Worm (Caenorhabditis elegans): ENCODE measurements around the gene R09A8.2.

Gene R09A8.2

DNA sequence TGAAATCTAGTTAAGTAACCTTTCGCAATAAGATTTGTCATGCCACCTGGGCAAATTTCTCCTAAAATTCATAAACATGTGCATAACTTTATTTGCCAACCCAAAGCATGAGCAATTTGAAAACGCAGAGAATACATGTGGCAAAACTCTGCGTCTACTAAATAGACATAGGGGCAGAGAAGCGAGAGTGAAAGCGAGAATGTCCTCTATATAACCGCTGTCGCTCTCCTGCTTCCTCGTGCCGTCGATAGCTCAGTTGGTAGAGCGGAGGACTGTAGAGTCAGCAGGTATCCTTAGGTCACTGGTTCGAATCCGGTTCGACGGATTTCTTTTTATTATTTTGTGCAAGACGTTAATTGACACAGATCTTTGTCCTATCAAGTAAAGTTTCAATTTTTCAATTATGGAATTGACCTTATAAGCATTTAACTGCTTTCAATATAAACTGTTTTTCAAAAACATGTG is 45.8 kb downstream of the R09A8.2 start (continued):
- TF ChIP-seq nfya-1 (tag; optimal IDR thresholded peaks at IDR 0.05; ENCODE audit: borderline replicate concordance, insufficient read depth) = no peak
- TF ChIP-seq tbp1 (GFP tag; optimal IDR thresholded peaks at IDR 0.05) = peak; percentile 98
- TF ChIP-seq lin-26 (GFP tag; IDR thresholded peaks at IDR 0.05) = peak; percentile 96
- no peak for TF ChIP-seq lag-1 (GFP tag; IDR thresholded peaks at IDR 0.05)
- TF ChIP-seq madf-10 (tag; optimal IDR thresholded peaks at IDR 0.05) = peak; percentile 77
- TF ChIP-seq sdz-38 (tag; optimal IDR thresholded peaks at IDR 0.05) = no peak
- no peak; the same call in 1 of the 2 replicates for TF ChIP-seq madf-8 (GFP tag; conservative IDR thresholded peaks at IDR 0.05)
- 0 out of 2 replicates have a peak, but pooled peaks have one; percentile 14 for TF ChIP-seq aptf-2 (GFP tag; conservative IDR thresholded peaks at IDR 0.05)
- no peak; the same call in 1 of the 2 replicates for TF ChIP-seq C17E4.6 (GFP tag; IDR thresholded peaks at IDR 0.05)
- TF ChIP-seq dox-1 (GFP tag; IDR thresholded peaks at IDR 0.05) = peak; percentile 94
- peak; percentile 79 for TF ChIP-seq F57A8.1 (GFP tag; optimal IDR thresholded peaks at IDR 0.05)
- TF ChIP-seq Y67H2A.10 (GFP tag; conservative IDR thresholded peaks at IDR 0.05) = peak; percentile 47; the same call in 1 of the 2 replicates
- peak; percentile 65 for TF ChIP-seq mcd-1 (GFP tag; IDR thresholded peaks at IDR 0.05)
- peak; percentile 83 for TF ChIP-seq athp-1 (tag; optimal IDR thresholded peaks at IDR 0.05)
- no peak for TF ChIP-seq sea-2 (GFP tag; IDR thresholded peaks at IDR 0.05)
- peak; percentile 78 for TF ChIP-seq gei-17 (GFP tag; optimal IDR thresholded peaks at IDR 0.05)
- peak; percentile 85 for TF ChIP-seq lin-40 (tag; optimal IDR thresholded peaks at IDR 0.05)
- TF ChIP-seq attf-6 (GFP tag; IDR thresholded peaks at IDR 0.05) = 0 out of 2 replicates have a peak, but pooled peaks have one; percentile 50
- peak; percentile 93 for TF ChIP-seq nhr-90 (tag; optimal IDR thresholded peaks at IDR 0.05)
- TF ChIP-seq attf-5 (GFP tag; optimal IDR thresholded peaks at IDR 0.05) = peak; percentile 84
- peak; percentile 22 for TF ChIP-seq nhr-80 (tag; optimal IDR thresholded peaks at IDR 0.05)
- TF ChIP-seq ceh-79 (tag; optimal IDR thresholded peaks at IDR 0.05) = no peak
- 0 out of 2 replicates have a peak, but pooled peaks have one; percentile 53 for TF ChIP-seq bed-2 (GFP tag; IDR thresholded peaks at IDR 0.05)
- TF ChIP-seq ztf-18 (tag; optimal IDR thresholded peaks at IDR 0.05) = peak; percentile 72
- TF ChIP-seq ceh-91 (GFP tag; IDR thresholded peaks at IDR 0.05) = no peak; the same call in 1 of the 2 replicates
- peak; percentile 69 for TF ChIP-seq ztf-3 (GFP tag; optimal IDR thresholded peaks at IDR 0.05)
- peak; percentile 5 for TF ChIP-seq F55B11.4 (tag; optimal IDR thresholded peaks at IDR 0.05; ENCODE audit: borderline replicate concordance, insufficient read depth)
- peak; percentile 94 for TF ChIP-seq egl-44 (GFP tag; IDR thresholded peaks at IDR 0.05)
- TF ChIP-seq D2030.7 (GFP tag; IDR thresholded peaks at IDR 0.05) = peak; percentile 72; the same call in 1 of the 2 replicates
- TF ChIP-seq tlf-1 (GFP tag; optimal IDR thresholded peaks at IDR 0.05) = peak; percentile 52
- peak; percentile 73 for TF ChIP-seq F23B12.7 (tag; optimal IDR thresholded peaks at IDR 0.05; ENCODE audit: insufficient read depth)
- peak; percentile 86 for TF ChIP-seq tbx-9 (tag; optimal IDR thresholded peaks at IDR 0.05; ENCODE audit: borderline replicate concordance)
- peak; percentile 95 for TF ChIP-seq rpc-1 (optimal IDR thresholded peaks at IDR 0.05)
- peak; percentile 96 for TF ChIP-seq rpc-1 (tag; optimal IDR thresholded peaks at IDR 0.05)
- TF ChIP-seq ztf-25 (GFP tag; IDR thresholded peaks at IDR 0.05) = peak; percentile 95
- peak; percentile 86 for TF ChIP-seq pbrm-1 (GFP tag; IDR thresholded peaks at IDR 0.05)
- TF ChIP-seq rcor-1 (GFP tag; IDR thresholded peaks at IDR 0.05) = peak; percentile 88
- peak; percentile 89; the same call in 1 of the 2 replicates for TF ChIP-seq nhr-120 (GFP tag; IDR thresholded peaks at IDR 0.05)
- TF ChIP-seq T07F8.4 (tag; optimal IDR thresholded peaks at IDR 0.05) = peak; percentile 70
- no peak for TF ChIP-seq F37B4.10 (GFP tag; IDR thresholded peaks at IDR 0.05)
- TF ChIP-seq ama-1 (optimal IDR thresholded peaks at IDR 0.05) = peak; percentile 90
- TF ChIP-seq ama-1 (GFP tag; optimal IDR thresholded peaks at IDR 0.05) = peak; percentile 50 to 54
- TF ChIP-seq ceh-27 (GFP tag; optimal IDR thresholded peaks at IDR 0.05) = peak; percentile 86
- TF ChIP-seq die-1 (tag; optimal IDR thresholded peaks at IDR 0.05) = peak; percentile 95
- TF ChIP-seq dpl-1 (GFP tag; optimal IDR thresholded peaks at IDR 0.05) = no peak
- peak; percentile 64 to 75 for TF ChIP-seq let-607 (tag; optimal IDR thresholded peaks at IDR 0.05)
- peak; percentile 51 for TF ChIP-seq mel-28 (tag; optimal IDR thresholded peaks at IDR 0.05; ENCODE audit: borderline replicate concordance)
- TF ChIP-seq cebp-2 (GFP tag; IDR thresholded peaks at IDR 0.05) = peak; percentile 90; the same call in 1 of the 2 replicates
- TF ChIP-seq lsl-1 (GFP tag; optimal IDR thresholded peaks at IDR 0.05) = peak; percentile 1

Measured in whole organism, young adult.